Fruit fly (Drosophila melanogaster): Measurements from ENCODE around the gene Kap-alpha3.

Gene Kap-alpha3

DNA sequence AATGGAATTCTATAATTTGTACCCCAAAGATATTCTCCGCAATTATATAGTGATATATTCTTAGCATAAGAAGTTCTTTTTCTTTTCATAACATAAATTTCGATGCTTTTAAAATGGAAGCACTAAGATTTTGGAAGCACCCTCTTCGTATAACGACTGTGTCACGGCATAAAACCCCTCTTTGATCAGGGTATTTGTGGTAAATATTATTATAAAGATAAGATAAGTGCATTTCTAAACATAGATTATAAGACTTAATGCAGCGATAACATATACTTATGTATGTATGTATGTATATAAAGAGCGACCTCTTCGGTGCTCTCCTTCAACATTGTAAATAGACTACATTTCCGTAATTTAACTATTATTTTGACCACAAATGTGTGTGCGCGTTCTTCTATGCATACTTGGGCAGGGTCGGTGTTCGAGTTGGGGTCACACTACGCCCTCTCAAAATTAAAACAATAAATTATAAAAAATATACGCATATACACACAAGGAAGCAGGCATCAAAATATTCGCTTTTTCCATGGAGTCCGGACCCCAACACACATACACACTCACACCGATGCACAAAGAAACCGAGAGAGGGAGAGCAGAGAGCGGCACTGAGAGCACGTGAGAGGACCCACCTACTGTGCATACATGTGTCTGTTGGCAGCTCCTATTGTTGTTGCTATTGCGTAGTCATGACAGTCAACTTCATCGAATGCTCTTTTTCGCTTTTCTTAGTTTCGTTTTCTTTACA, 27.1 kb downstream of the Kap-alpha3 start (continued):
- TF ChIP-seq achi (GFP tag; optimal IDR thresholded peaks at IDR 0.05) (no peak), esn (GFP tag; optimal IDR thresholded peaks at IDR 0.05) (no peak), Lpt (GFP tag; optimal IDR thresholded peaks at IDR 0.05) (peak; percentile 3), CG6792 (GFP tag; optimal IDR thresholded peaks at IDR 0.05) (no peak), Eip78C (GFP tag) (peak; percentile 82), Ets21C (GFP tag; optimal IDR thresholded peaks at IDR 0.05) (no peak), Smox (GFP tag; optimal IDR thresholded peaks at IDR 0.05) (no peak), Met (GFP tag; optimal IDR thresholded peaks at IDR 0.05) (no peak), pdm3 (GFP tag; optimal IDR thresholded peaks at IDR 0.05) (no peak), CG11762 (GFP tag; optimal IDR thresholded peaks at IDR 0.05; ENCODE audit: insufficient read depth) (no peak), CG7368 (GFP tag; optimal IDR thresholded peaks at IDR 0.05) (no peak), Ets96B (tag; optimal IDR thresholded peaks at IDR 0.05) (peak; percentile 5), Hr39 (GFP tag; optimal IDR thresholded peaks at IDR 0.05) (no peak), ss (GFP tag; optimal IDR thresholded peaks at IDR 0.05) (peak in 1 of 2 experiments; percentile 25), fd85E (GFP tag; optimal IDR thresholded peaks at IDR 0.05) (no peak), CG8632 (GFP tag; optimal IDR thresholded peaks at IDR 0.05) (peak; percentile 10), dac (GFP tag; optimal IDR thresholded peaks at IDR 0.05) (no peak), Hr38 (GFP tag; optimal IDR thresholded peaks at IDR 0.05) (no peak), eg (GFP tag; IDR thresholded peaks at IDR 0.05) (no peak), svp (GFP tag) (peak; percentile 78), Gug (GFP tag; IDR thresholded peaks at IDR 0.05) (no peak), salr (GFP tag; optimal IDR thresholded peaks at IDR 0.05) (no peak), fd59A (GFP tag; optimal IDR thresholded peaks at IDR 0.05) (no peak), CG1621 (tag; optimal IDR thresholded peaks at IDR 0.05) (no peak), CG15336 (GFP tag; IDR thresholded peaks at IDR 0.05) (no peak), CG34406 (GFP tag; optimal IDR thresholded peaks at IDR 0.05) (no peak), CG3919 (GFP tag; optimal IDR thresholded peaks at IDR 0.05) (peak; percentile 23), OdsH (GFP tag; optimal IDR thresholded peaks at IDR 0.05) (no peak), acj6 (GFP tag; optimal IDR thresholded peaks at IDR 0.05) (no peak), dsx (GFP tag; optimal IDR thresholded peaks at IDR 0.05; ENCODE audit: poor library complexity, severe bottlenecking) (peak; percentile 79), cyc (GFP tag; optimal IDR thresholded peaks at IDR 0.05) (no peak)

DNA sequence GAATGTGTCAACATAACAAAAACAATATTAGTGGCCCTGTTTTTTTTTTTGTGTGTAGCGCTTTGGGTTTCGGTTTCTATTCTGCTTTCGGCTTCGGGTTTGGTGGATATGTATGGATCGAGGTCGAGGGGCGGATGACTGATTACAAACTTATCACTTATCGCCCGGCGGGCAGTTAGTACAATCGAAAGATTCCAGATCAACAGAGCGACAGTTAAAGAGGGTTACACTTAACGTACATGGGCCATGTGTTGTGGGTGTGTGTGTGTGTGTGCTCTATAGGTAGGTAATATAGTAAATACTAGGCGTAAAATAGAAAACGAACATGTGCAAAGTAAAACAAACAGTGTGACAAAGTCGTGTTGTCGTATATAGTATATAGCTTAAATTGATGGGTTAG, 28.8 kb downstream of the Kap-alpha3 start:
- TF ChIP-seq CG4318 (GFP tag; optimal IDR thresholded peaks at IDR 0.05) (no peak), fkh (GFP tag; optimal IDR thresholded peaks at IDR 0.05) (peak; percentile 22)

DNA sequence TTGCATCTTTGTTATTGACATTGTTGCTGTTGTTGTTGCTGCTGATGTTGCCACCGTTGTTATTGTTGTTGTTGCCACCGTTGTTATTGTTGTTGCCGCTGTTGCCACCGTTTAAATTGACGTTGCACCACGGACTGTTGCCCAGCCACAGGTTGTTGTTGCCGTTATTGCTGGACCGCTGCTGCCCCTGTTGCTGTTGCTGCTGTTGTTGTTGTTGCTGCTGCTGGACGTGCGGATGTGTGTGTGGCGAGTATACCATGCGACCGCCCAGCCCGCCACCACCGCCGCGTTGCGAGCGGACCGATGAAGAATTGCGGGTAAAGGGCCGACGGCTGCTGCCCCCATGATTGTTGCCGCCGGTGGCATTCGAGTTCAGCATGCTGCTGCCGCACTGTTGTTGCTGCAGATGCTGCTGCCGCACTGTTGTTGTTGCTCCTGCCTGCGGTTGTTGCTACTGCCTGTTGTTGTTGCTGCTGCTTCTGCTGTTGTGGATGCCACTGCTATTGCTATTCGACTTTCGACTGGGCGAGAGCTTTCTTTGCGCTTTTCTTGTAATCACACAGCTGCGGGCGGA, 30.6 kb downstream of the Kap-alpha3 start:
- TF ChIP-seq salr (GFP tag; optimal IDR thresholded peaks at IDR 0.05) (no peak), dac (GFP tag; optimal IDR thresholded peaks at IDR 0.05) (no peak), acj6 (GFP tag; optimal IDR thresholded peaks at IDR 0.05) (no peak), eg (GFP tag; IDR thresholded peaks at IDR 0.05) (no peak), Eip93F (GFP tag; optimal IDR thresholded peaks at IDR 0.05) (no peak), CG6808 (GFP tag; optimal IDR thresholded peaks at IDR 0.05) (no peak), Sox14 (GFP tag; optimal IDR thresholded peaks at IDR 0.05) (no peak)
